Worm (Caenorhabditis elegans) whole organism, young adult: ENCODE measurements around the gene sri-30.
A peak's percentile ranks its signal among the peaks of the same experiment; 100 is the strongest.

Experiments used
- B0035.1 ChIP-seq: sonication (generic microtip); optimal IDR thresholded peaks from 2 replicates; lab custom pipeline; 2016; ENCODE audit warnings: missing genetic modification characterization, mild to moderate bottlenecking, missing compliant biosample characterization, missing genotype, missing genetic modification reagents
- B0336.3 ChIP-seq: fragments of 200-800 bp; sonication (Bioruptor generic); IDR thresholded peaks from 2 replicates; pipeline ENCODE4 v1.3.6; 2022; ENCODE audit warnings: missing genetic modification characterization, missing compliant biosample characterization
- C06A6.2 ChIP-seq: fragments of 200-800 bp; sonication (Bioruptor generic); conservative IDR thresholded peaks from 2 replicates; pipeline ENCODE4 v1.3.6; 2022; ENCODE audit warnings: missing genetic modification characterization, missing compliant biosample characterization
- D2030.7 ChIP-seq: fragments of 200-800 bp; sonication (Bioruptor generic); IDR thresholded peaks from 2 replicates; pipeline ENCODE4 v1.3.6; 2022; ENCODE audit warnings: missing genetic modification reagents, missing genetic modification characterization, missing compliant biosample characterization
- F22D6.2 ChIP-seq: sonication (generic microtip); optimal IDR thresholded peaks from 2 replicates; lab custom pipeline; 2016; ENCODE audit warnings: mild to moderate bottlenecking, missing genetic modification characterization, missing compliant biosample characterization
- F39B2.1 ChIP-seq: fragments of 200-800 bp; sonication (Bioruptor generic); IDR thresholded peaks from 2 replicates; pipeline ENCODE4 v1.3.6; 2022; ENCODE audit warnings: missing genetic modification reagents, missing genetic modification characterization, missing compliant biosample characterization
- Y56A3A.18 ChIP-seq: fragments of 200-800 bp; sonication (Bioruptor generic); IDR thresholded peaks from 2 replicates; pipeline ENCODE4 v1.3.6; 2022; ENCODE audit warnings: missing genetic modification reagents, missing genetic modification characterization, missing compliant biosample characterization
- Y79H2A.3 ChIP-seq: fragments of 200-800 bp; sonication (Bioruptor generic); conservative IDR thresholded peaks from 2 replicates; pipeline ENCODE4 v1.3.6; 2022; ENCODE audit warnings: missing genetic modification reagents, missing genetic modification characterization, missing compliant biosample characterization
- ZK185.1 ChIP-seq: sonication (generic microtip); optimal IDR thresholded peaks from 2 replicates; lab custom pipeline; 2016; ENCODE audit warnings: mild to moderate bottlenecking, missing genetic modification characterization, missing compliant biosample characterization; ENCODE audit not compliant: poor library complexity, severe bottlenecking
- akir-1 ChIP-seq: fragments of 200-800 bp; sonication (Bioruptor generic); optimal IDR thresholded peaks from 2 replicates; lab custom pipeline; 2018; ENCODE audit warnings: mild to moderate bottlenecking, missing genetic modification characterization, moderate library complexity, missing compliant biosample characterization
- aptf-3 ChIP-seq: fragments of 200-800 bp; sonication (Bioruptor generic); IDR thresholded peaks from 2 replicates; pipeline ENCODE4 v1.3.6; 2022; ENCODE audit warnings: missing genetic modification characterization, missing compliant biosample characterization
- athp-1 ChIP-seq: sonication (generic microtip); optimal IDR thresholded peaks from 2 replicates; lab custom pipeline; 2017; ENCODE audit warnings: mild to moderate bottlenecking, missing genetic modification characterization, missing compliant biosample characterization
- attf-3 ChIP-seq: fragments of 200-800 bp; sonication (Bioruptor generic); conservative IDR thresholded peaks from 2 replicates; pipeline ENCODE4 v1.3.6; 2022; ENCODE audit warnings: missing genetic modification reagents, missing genetic modification characterization, missing compliant biosample characterization
- ccch-3 ChIP-seq: fragments of 200-800 bp; sonication (Bioruptor generic); optimal IDR thresholded peaks from 2 replicates; lab custom pipeline; 2018; ENCODE audit warnings: mild to moderate bottlenecking, missing genetic modification characterization, missing compliant biosample characterization
- ceh-27 ChIP-seq: fragments of 200-800 bp; sonication (Bioruptor generic); optimal IDR thresholded peaks from 2 replicates; lab custom pipeline; 2018; ENCODE audit warnings: mild to moderate bottlenecking, missing genetic modification characterization, moderate library complexity, missing compliant biosample characterization
- ceh-91 ChIP-seq: fragments of 200-800 bp; sonication (Bioruptor generic); IDR thresholded peaks from 2 replicates; pipeline ENCODE4 v1.3.6; 2022; ENCODE audit warnings: missing genetic modification reagents, missing genetic modification characterization, missing compliant biosample characterization
- dox-1 ChIP-seq: fragments of 200-800 bp; sonication (Bioruptor generic); IDR thresholded peaks from 2 replicates; pipeline ENCODE4 v1.3.6; 2022; ENCODE audit warnings: missing genetic modification reagents, missing genetic modification characterization, missing compliant biosample characterization
- efl-1 ChIP-seq: fragments of 150-350 bp; optimal IDR thresholded peaks from 2 replicates; lab custom pipeline; 2014; ENCODE audit warnings: missing biosample characterization, missing genetic modification reagents, missing genetic modification characterization
- egl-18 ChIP-seq: fragments of 200-800 bp; sonication (Bioruptor generic); IDR thresholded peaks from 2 replicates; pipeline ENCODE4 v1.3.6; 2022; ENCODE audit warnings: missing genetic modification reagents, missing genetic modification characterization, missing compliant biosample characterization
- egrh-3 ChIP-seq: fragments of 200-800 bp; sonication (Bioruptor generic); IDR thresholded peaks from 2 replicates; pipeline ENCODE4 v1.3.6; 2022; ENCODE audit warnings: missing genetic modification reagents, missing genetic modification characterization, missing compliant biosample characterization
- ets-4 ChIP-seq: fragments of 200-800 bp; sonication (Bioruptor generic); optimal IDR thresholded peaks from 2 replicates; lab custom pipeline; 2018; ENCODE audit warnings: mild to moderate bottlenecking, missing genetic modification characterization, missing compliant biosample characterization
- him-1 ChIP-seq: sonication (generic microtip); optimal IDR thresholded peaks from 2 replicates; lab custom pipeline; 2016; ENCODE audit warnings: missing genotype, missing genetic modification reagents, missing genetic modification characterization, missing compliant biosample characterization
- lir-1 ChIP-seq: fragments of 200-800 bp; sonication (Bioruptor generic); conservative IDR thresholded peaks from 2 replicates; pipeline ENCODE4 v1.3.6; 2022; ENCODE audit warnings: missing genetic modification reagents, missing genetic modification characterization, missing compliant biosample characterization
- madf-6 ChIP-seq: fragments of 200-800 bp; sonication (Bioruptor generic); IDR thresholded peaks from 2 replicates; pipeline ENCODE4 v1.3.6; 2022; ENCODE audit warnings: missing genetic modification reagents, missing genetic modification characterization, missing compliant biosample characterization
- mel-28 ChIP-seq: sonication (generic microtip); optimal IDR thresholded peaks from 2 replicates; lab custom pipeline; 2016; ENCODE audit warnings: borderline replicate concordance, mild to moderate bottlenecking, missing genetic modification characterization, missing compliant biosample characterization
- mxl-1 ChIP-seq: sonication (generic microtip); optimal IDR thresholded peaks from 2 replicates; lab custom pipeline; 2016; ENCODE audit warnings: missing genetic modification characterization, missing compliant biosample characterization
- nfya-1 ChIP-seq: sonication (generic microtip); optimal IDR thresholded peaks from 2 replicates; lab custom pipeline; 2017; ENCODE audit warnings: antibody characterized with exemption, missing compliant biosample characterization, missing genetic modification characterization, borderline replicate concordance; ENCODE audit not compliant: insufficient read depth
- nfya-2 ChIP-seq: fragments of 200-800 bp; sonication (Bioruptor generic); IDR thresholded peaks from 2 replicates; pipeline ENCODE4 v1.3.6; 2022; ENCODE audit warnings: missing genetic modification reagents, missing genetic modification characterization, missing compliant biosample characterization
- nfyb-1 ChIP-seq: fragments of 200-800 bp; sonication (Bioruptor generic); IDR thresholded peaks from 2 replicates; pipeline ENCODE4 v1.3.6; 2022; ENCODE audit warnings: missing genetic modification reagents, missing genetic modification characterization, missing compliant biosample characterization
- nhr-179 ChIP-seq: sonication (generic microtip); optimal IDR thresholded peaks from 2 replicates; lab custom pipeline; 2016; ENCODE audit warnings: mild to moderate bottlenecking, missing genetic modification characterization, missing compliant biosample characterization
- pbrm-1 ChIP-seq: fragments of 200-800 bp; sonication (Bioruptor generic); IDR thresholded peaks from 2 replicates; pipeline ENCODE4 v1.3.6; 2022; ENCODE audit warnings: missing genetic modification reagents, missing genetic modification characterization, missing compliant biosample characterization
- sea-2 ChIP-seq: fragments of 200-800 bp; sonication (Bioruptor generic); IDR thresholded peaks from 2 replicates; pipeline ENCODE4 v1.3.6; 2022; ENCODE audit warnings: missing genetic modification characterization, missing compliant biosample characterization
- snpc-1.1 ChIP-seq: sonication (generic microtip); optimal IDR thresholded peaks from 2 replicates; lab custom pipeline; 2017; ENCODE audit warnings: missing genetic modification characterization, mild to moderate bottlenecking, missing compliant biosample characterization, antibody characterized with exemption, moderate library complexity, missing genotype, missing genetic modification reagents; ENCODE audit not compliant: insufficient read depth
- tbp1 ChIP-seq: fragments of 200-800 bp; sonication (Bioruptor generic); optimal IDR thresholded peaks from 2 replicates; lab custom pipeline; 2018; ENCODE audit warnings: mild to moderate bottlenecking, missing genetic modification characterization, missing compliant biosample characterization
- tlf-1 ChIP-seq: fragments of 200-800 bp; sonication (Bioruptor generic); optimal IDR thresholded peaks from 2 replicates; lab custom pipeline; 2018; ENCODE audit warnings: mild to moderate bottlenecking, missing genetic modification characterization, missing compliant biosample characterization
- unc-62 ChIP-seq: fragments of 150-350 bp; optimal IDR thresholded peaks from 2 replicates; lab custom pipeline; 2014; ENCODE audit warnings: missing biosample characterization, missing genetic modification reagents, missing genetic modification characterization
- ztf-6 ChIP-seq: fragments of 200-800 bp; sonication (Bioruptor generic); IDR thresholded peaks from 2 replicates; pipeline ENCODE4 v1.3.6; 2022; ENCODE audit warnings: missing genetic modification reagents, missing genetic modification characterization, missing compliant biosample characterization

Gene sri-30

DNA sequence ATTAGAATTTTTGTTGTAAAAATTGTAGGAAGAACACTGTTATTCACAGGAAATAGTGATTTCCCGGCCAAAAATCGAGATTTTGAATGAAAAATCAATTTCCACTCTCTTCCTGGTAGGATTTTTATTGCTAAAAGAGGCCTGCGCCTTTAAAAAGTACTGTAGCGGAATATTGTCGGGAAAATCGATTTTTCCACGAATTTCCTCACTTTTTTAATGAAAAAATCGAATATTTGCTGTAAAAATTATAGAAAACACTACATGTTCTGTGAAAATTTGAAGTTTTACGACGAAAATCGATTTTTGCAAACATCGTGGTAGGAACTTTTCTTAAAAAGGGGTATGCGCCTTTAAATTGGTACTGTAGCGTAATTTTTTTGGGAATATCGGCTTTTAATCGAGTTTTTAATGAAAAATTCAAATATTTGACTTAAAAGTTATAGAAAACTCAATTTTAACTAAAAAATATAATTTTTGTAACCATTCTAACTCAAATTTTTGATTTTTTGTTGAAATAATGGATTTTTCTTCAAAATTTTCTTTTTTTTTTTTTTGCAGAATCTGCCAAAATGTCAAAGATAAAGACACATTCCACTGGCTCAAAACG, 10.4 kb downstream of the sri-30 start, which contains the start of gene lin-8 (continued):
- TF ChIP-seq ZK185.1 (tag; lab: Kevin White, UChicago), result no peak
- no peak for TF ChIP-seq ccch-3
- peak; percentile 79 for TF ChIP-seq D2030.7 (GFP tag; lab: Robert Waterston, UW)
- no peak for TF ChIP-seq aptf-3 (GFP tag; lab: Robert Waterston, UW)
- TF ChIP-seq athp-1 (tag; lab: Kevin White, UChicago), result peak; percentile 54
- no peak for TF ChIP-seq nhr-179 (tag; lab: Kevin White, UChicago)
- no peak for TF ChIP-seq ceh-27
- no peak for TF ChIP-seq lir-1 (GFP tag; lab: Robert Waterston, UW)
- peak; percentile 75 for TF ChIP-seq ceh-91
- TF ChIP-seq F39B2.1 (GFP tag; lab: Robert Waterston, UW), result no peak
- 0 out of 2 replicates have a peak, but pooled peaks have one; percentile 18 for TF ChIP-seq nfyb-1 (GFP tag; lab: Robert Waterston, UW)
- no peak for TF ChIP-seq Y79H2A.3 (GFP tag; lab: Robert Waterston, UW)
- 0 out of 2 replicates have a peak, but pooled peaks have one; percentile 18 for TF ChIP-seq B0336.3 (GFP tag; lab: Robert Waterston, UW)
- no peak for TF ChIP-seq ets-4 (GFP tag; lab: Kevin White, UChicago)
- TF ChIP-seq him-1 (tag; lab: Kevin White, UChicago), result peak; percentile 76
- TF ChIP-seq ztf-6, result no peak
- TF ChIP-seq tbp1 (GFP tag; lab: Kevin White, UChicago), result peak; percentile 40
- TF ChIP-seq madf-6 (GFP tag; lab: Robert Waterston, UW), result peak; percentile 90
- peak; percentile 5 for TF ChIP-seq tlf-1 (GFP tag; lab: Kevin White, UChicago)
- peak; percentile 48; the same call in 1 of the 2 replicates for TF ChIP-seq dox-1 (GFP tag; lab: Robert Waterston, UW)
- no peak for TF ChIP-seq unc-62
- TF ChIP-seq nfya-2 (GFP tag; lab: Robert Waterston, UW), result no peak

DNA sequence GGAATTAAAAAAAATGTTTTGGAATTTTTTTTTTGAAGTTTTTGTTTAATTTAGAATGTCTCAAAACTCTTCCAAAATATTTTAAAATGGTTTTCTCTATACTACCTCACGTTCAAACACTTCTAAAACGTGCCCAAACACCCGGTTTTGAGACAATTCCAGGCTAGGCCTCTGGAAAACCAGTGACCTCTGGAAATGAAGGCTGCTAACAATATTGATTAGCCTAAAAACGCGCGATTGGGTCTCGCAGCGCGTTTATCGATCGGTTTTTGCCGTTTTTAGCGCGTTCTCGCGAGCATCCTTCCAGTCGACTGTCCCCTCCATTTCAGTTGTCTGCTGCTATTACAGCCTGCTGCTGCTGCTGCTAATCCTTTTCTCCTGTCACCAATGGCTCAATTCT, 14.8 kb downstream of the sri-30 start, which contains the start of gene Y25C1A.6:
TSS of gene Y25C1A.6 (plus strand) at position 301 of the 400 bp plus-strand sequence.
- no peak for TF ChIP-seq pbrm-1 (GFP tag; lab: Robert Waterston, UW)
- TF ChIP-seq nfya-2 (GFP tag; lab: Robert Waterston, UW), result no peak
- no peak for TF ChIP-seq egl-18
- no peak for TF ChIP-seq lir-1 (GFP tag; lab: Robert Waterston, UW)
- TF ChIP-seq nfyb-1 (GFP tag; lab: Robert Waterston, UW), result no peak
- no peak for TF ChIP-seq egrh-3
- no peak for TF ChIP-seq tbp1 (GFP tag; lab: Kevin White, UChicago)
- TF ChIP-seq ets-4 (GFP tag; lab: Kevin White, UChicago), result no peak
- TF ChIP-seq snpc-1.1 (tag; lab: Kevin White, UChicago), result no peak
- no peak for TF ChIP-seq sea-2
- TF ChIP-seq Y56A3A.18 (GFP tag; lab: Robert Waterston, UW), result no peak
- no peak for TF ChIP-seq mxl-1 (tag; lab: Kevin White, UChicago)
- no peak for TF ChIP-seq akir-1 (GFP tag; lab: Kevin White, UChicago)
- TF ChIP-seq attf-3 (GFP tag; lab: Robert Waterston, UW), result no peak
- TF ChIP-seq F22D6.2 (tag; lab: Kevin White, UChicago), result no peak
- TF ChIP-seq nfya-1 (tag; lab: Kevin White, UChicago), result no peak
- no peak for TF ChIP-seq mel-28 (tag; lab: Kevin White, UChicago)
- no peak for TF ChIP-seq B0035.1 (tag; lab: Kevin White, UChicago)
- TF ChIP-seq efl-1 (GFP tag; lab: Kevin White, UChicago), result no peak
- no peak for TF ChIP-seq C06A6.2 (GFP tag; lab: Robert Waterston, UW)
- TF ChIP-seq, all 124 proteins: peak for 0
